Worm (Caenorhabditis elegans): ENCODE measurements around the gene zgpa-1.

DNA sequence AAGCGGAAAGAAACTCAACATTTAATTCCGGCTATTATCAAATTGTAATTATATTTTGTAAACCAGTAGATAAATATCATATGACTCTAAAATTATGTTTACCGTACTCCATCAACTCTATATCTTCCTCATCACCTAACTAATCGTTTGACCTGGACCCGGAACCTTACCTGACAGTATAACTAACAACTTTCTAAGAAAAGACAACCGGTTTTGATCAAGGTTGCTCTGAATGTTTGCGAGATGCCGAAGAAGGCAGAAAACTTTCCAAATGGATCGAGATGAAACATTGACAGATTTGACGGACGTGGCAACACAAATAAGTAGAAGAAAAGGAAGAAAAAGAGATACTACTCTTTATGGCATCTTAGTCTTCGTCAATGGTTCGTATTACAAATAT, 12.0 kb upstream of the zgpa-1 start:
- TF ChIP-seq rnt-1 (tag; optimal IDR thresholded peaks at IDR 0.05) (no peak), unc-55 (GFP tag; optimal IDR thresholded peaks at IDR 0.05) (no peak), ztf-16 (tag; optimal IDR thresholded peaks at IDR 0.05) (no peak)

Measured in whole organism, late embryonic.